Fruit fly (Drosophila melanogaster): ENCODE results near the gene CG5888.

dm6 chr2L:16380973-16381372, 67.3 kb downstream of the CG5888 start:
- TF ChIP-seq CTCF (optimal IDR thresholded peaks at IDR 0.05): no peak
- TF ChIP-seq CG8478 (optimal IDR thresholded peaks at IDR 0.05): no peak
